Worm (Caenorhabditis elegans) whole organism, midembryonic: ENCODE results near the gene ZC262.13.

ENCODE experiments used
- T22C8.4 ChIP-seq: fragments of 200-800 bp; sonication (Bioruptor generic); IDR thresholded peaks from 2 replicates; pipeline ENCODE4 v1.3.6; 2022; ENCODE audit warnings: missing genetic modification characterization, missing compliant biosample characterization
- cog-1 ChIP-seq: sonication (generic microtip); optimal IDR thresholded peaks from 2 replicates; lab custom pipeline; 2016; ENCODE audit warnings: missing genetic modification characterization, missing compliant biosample characterization
- flt-1 ChIP-seq: fragments of 200-800 bp; sonication (Bioruptor generic); IDR thresholded peaks from 2 replicates; pipeline ENCODE4 v1.3.6; 2022; ENCODE audit warnings: missing genetic modification characterization, missing compliant biosample characterization
- klf-2 ChIP-seq: fragments of 200-800 bp; sonication (Bioruptor generic); conservative IDR thresholded peaks from 2 replicates; pipeline ENCODE4 v1.3.6; 2022; ENCODE audit warnings: missing genetic modification reagents, missing genetic modification characterization, missing compliant biosample characterization
- med-1 ChIP-seq: sonication (generic microtip); optimal IDR thresholded peaks from 2 replicates; lab custom pipeline; 2017; ENCODE audit warnings: missing genetic modification characterization, mild to moderate bottlenecking, missing compliant biosample characterization, antibody characterized with exemption, missing genetic modification reagents; ENCODE audit not compliant: insufficient read depth
- ref-1 ChIP-seq: fragments of 200-800 bp; sonication (Bioruptor generic); conservative IDR thresholded peaks from 2 replicates; pipeline ENCODE4 v1.3.6; 2022; ENCODE audit warnings: missing genetic modification reagents, missing genetic modification characterization, missing compliant biosample characterization
- tab-1 ChIP-seq: fragments of 200-800 bp; sonication (Bioruptor generic); IDR thresholded peaks from 2 replicates; pipeline ENCODE4 v1.3.6; 2022; ENCODE audit warnings: missing genetic modification characterization, missing compliant biosample characterization
- ztf-23 ChIP-seq: fragments of 200-800 bp; sonication (Bioruptor generic); IDR thresholded peaks from 2 replicates; pipeline ENCODE4 v1.3.6; 2022; ENCODE audit warnings: missing genetic modification reagents, missing genetic modification characterization, missing compliant biosample characterization
- ztf-29 ChIP-seq: fragments of 200-800 bp; sonication (Bioruptor generic); IDR thresholded peaks from 2 replicates; pipeline ENCODE4 v1.3.6; 2022; ENCODE audit warnings: missing genetic modification reagents, missing genetic modification characterization, missing compliant biosample characterization

DNA sequence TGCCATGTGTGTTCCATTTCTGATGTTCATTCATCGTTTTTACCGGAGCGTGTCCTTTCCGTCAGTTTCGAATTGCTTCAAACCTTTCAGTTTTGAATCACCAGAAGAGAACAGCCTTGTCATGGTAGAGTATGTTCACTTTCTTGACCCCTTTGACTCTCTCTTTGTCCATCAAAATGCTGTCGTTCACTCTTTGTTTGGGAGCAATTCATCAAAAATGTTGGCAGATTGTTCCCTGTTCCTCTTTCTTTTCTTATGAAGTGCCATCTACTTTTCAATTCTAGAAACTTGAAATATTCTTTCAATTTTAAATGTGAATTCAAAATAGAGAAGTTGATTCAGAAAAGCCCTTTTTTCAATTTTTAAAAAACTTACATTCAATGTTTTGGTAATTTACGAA, 44.7 kb upstream of the ZC262.13 start:
- TF ChIP-seq klf-2 (GFP tag; lab: Robert Waterston, UW), result no peak
- no peak for TF ChIP-seq flt-1 (GFP tag; lab: Robert Waterston, UW)
- no peak for TF ChIP-seq tab-1 (GFP tag; lab: Robert Waterston, UW)
- no peak for TF ChIP-seq T22C8.4 (GFP tag; lab: Robert Waterston, UW)
- TF ChIP-seq ref-1 (GFP tag; lab: Robert Waterston, UW), result no peak
- TF ChIP-seq med-1 (GFP tag; lab: Kevin White, UChicago), result no peak
- TF ChIP-seq ztf-29 (GFP tag; lab: Robert Waterston, UW), result no peak
- TF ChIP-seq ztf-23 (GFP tag; lab: Robert Waterston, UW), result no peak
- no peak for TF ChIP-seq cog-1
